Fruit fly (Drosophila melanogaster) whole organism, embryonic: ENCODE measurements around the gene mts.

ENCODE experiments used
- Abd-B ChIP-seq: fragments of 200-800 bp; sonication (Bioruptor generic); optimal IDR thresholded peaks from 2 replicates; lab custom pipeline; 2018; ENCODE audit warnings: missing biosample characterization, mild to moderate bottlenecking, missing genetic modification characterization, moderate library complexity
- Asciz ChIP-seq: fragments of 200-800 bp; sonication (Bioruptor generic); optimal IDR thresholded peaks from 2 replicates; lab custom pipeline; 2017; ENCODE audit warnings: missing biosample characterization, mild to moderate bottlenecking, missing genetic modification characterization, missing genetic modification reagents
- Atf6 ChIP-seq: fragments of 200-800 bp; sonication (Bioruptor generic); IDR thresholded peaks from 2 replicates; pipeline ENCODE4 v1.3.6; 2022; ENCODE audit warnings: missing biosample characterization, missing genetic modification characterization
- B-H1 ChIP-seq: fragments of 200-800 bp; sonication (Bioruptor generic); IDR thresholded peaks from 3 replicates; pipeline ENCODE4 v1.3.6; 2022; ENCODE audit warnings: missing biosample characterization, missing genetic modification characterization
- B-H2 ChIP-seq: fragments of 200-800 bp; sonication (Bioruptor generic); optimal IDR thresholded peaks from 2 replicates; lab custom pipeline; 2018; ENCODE audit warnings: missing biosample characterization, mild to moderate bottlenecking, missing genetic modification characterization
- CG10267 ChIP-seq: fragments of 200-800 bp; sonication (Bioruptor generic); optimal IDR thresholded peaks from 2 replicates; lab custom pipeline; 2018; ENCODE audit warnings: missing biosample characterization, mild to moderate bottlenecking, missing genetic modification characterization, moderate library complexity
- CG11695 ChIP-seq: fragments of 200-800 bp; sonication (Bioruptor generic); IDR thresholded peaks from 3 replicates; pipeline ENCODE4 v1.3.6; 2022; ENCODE audit warnings: missing biosample characterization, missing genetic modification characterization
- CG12236 ChIP-seq: fragments of 200-800 bp; sonication (Bioruptor generic); optimal IDR thresholded peaks from 2 replicates; lab custom pipeline; 2016; ENCODE audit warnings: missing biosample characterization, missing genetic modification characterization
- CG12299 ChIP-seq: fragments of 200-800 bp; sonication (Bioruptor generic); optimal IDR thresholded peaks from 2 replicates; lab custom pipeline; 2018; ENCODE audit warnings: missing biosample characterization, mild to moderate bottlenecking, missing genetic modification characterization
- CG12769 ChIP-seq: fragments of 200-800 bp; sonication (Bioruptor generic); optimal IDR thresholded peaks from 2 replicates; lab custom pipeline; 2019; ENCODE audit warnings: missing biosample characterization, mild to moderate bottlenecking, missing genetic modification characterization, moderate library complexity
- CG13287 ChIP-seq: fragments of 200-800 bp; sonication (Bioruptor generic); IDR thresholded peaks from 2 replicates; pipeline ENCODE4 v1.3.6; 2022; ENCODE audit warnings: missing biosample characterization, missing genetic modification characterization; ENCODE audit not compliant: partially characterized antibody
- CG15011 ChIP-seq: fragments of 200-800 bp; sonication (Bioruptor generic); optimal IDR thresholded peaks from 3 replicates; lab custom pipeline; 2018; ENCODE audit warnings: missing biosample characterization, mild to moderate bottlenecking, missing genetic modification characterization
- CG15479 ChIP-seq: fragments of 200-800 bp; sonication (Bioruptor generic); optimal IDR thresholded peaks from 3 replicates; lab custom pipeline; 2019; ENCODE audit warnings: missing biosample characterization, mild to moderate bottlenecking, missing genetic modification characterization, moderate library complexity
- CG17186 ChIP-seq: fragments of 200-800 bp; sonication (Bioruptor generic); optimal IDR thresholded peaks from 3 replicates; lab custom pipeline; 2017; ENCODE audit warnings: missing biosample characterization, missing genetic modification reagents, missing genetic modification characterization
- CG17359 ChIP-seq: fragments of 200-800 bp; sonication (Bioruptor generic); optimal IDR thresholded peaks from 3 replicates; lab custom pipeline; 2018; ENCODE audit warnings: missing biosample characterization, mild to moderate bottlenecking, missing genetic modification characterization, moderate library complexity
- CG17912 ChIP-seq: fragments of 200-800 bp; sonication (Bioruptor generic); optimal IDR thresholded peaks from 2 replicates; lab custom pipeline; 2018; ENCODE audit warnings: missing biosample characterization, mild to moderate bottlenecking, missing genetic modification characterization
- CG2678 ChIP-seq: fragments of 200-800 bp; sonication (Bioruptor generic); optimal IDR thresholded peaks from 3 replicates; lab custom pipeline; 2019; ENCODE audit warnings: missing biosample characterization, mild to moderate bottlenecking, missing genetic modification characterization, moderate library complexity
- CG34376 ChIP-seq: fragments of 200-800 bp; sonication (Bioruptor generic); optimal IDR thresholded peaks from 2 replicates; lab custom pipeline; 2018; ENCODE audit warnings: missing biosample characterization, mild to moderate bottlenecking, missing genetic modification characterization
- CG3838 ChIP-seq: fragments of 200-800 bp; sonication (Bioruptor generic); optimal IDR thresholded peaks from 3 replicates; lab custom pipeline; 2016; ENCODE audit warnings: missing biosample characterization, missing genetic modification characterization
- CG4360 ChIP-seq: fragments of 200-800 bp; sonication (Bioruptor generic); IDR thresholded peaks from 2 replicates; pipeline ENCODE4 v1.3.6; 2022; ENCODE audit warnings: missing biosample characterization, missing genetic modification characterization
- CG9932 ChIP-seq: fragments of 200-800 bp; sonication (Bioruptor generic); IDR thresholded peaks from 2 replicates; pipeline ENCODE4 v1.3.6; 2022; ENCODE audit warnings: missing biosample characterization, missing genetic modification characterization
- D19B ChIP-seq: fragments of 200-800 bp; sonication (Bioruptor generic); optimal IDR thresholded peaks from 2 replicates; lab custom pipeline; 2017; ENCODE audit warnings: missing biosample characterization, mild to moderate bottlenecking, missing genetic modification characterization
- Drgx ChIP-seq: fragments of 200-800 bp; sonication (Bioruptor generic); IDR thresholded peaks from 2 replicates; pipeline ENCODE4 v1.3.6; 2022; ENCODE audit warnings: missing biosample characterization, missing genetic modification characterization
- Fer3 ChIP-seq: fragments of 200-800 bp; sonication (Bioruptor generic); optimal IDR thresholded peaks from 2 replicates; lab custom pipeline; 2018; ENCODE audit warnings: missing biosample characterization, mild to moderate bottlenecking, missing genetic modification characterization, moderate library complexity
- HLH3B ChIP-seq: fragments of 200-800 bp; sonication (Bioruptor generic); IDR thresholded peaks from 2 replicates; pipeline ENCODE4 v1.3.6; 2022; ENCODE audit warnings: missing biosample characterization, missing genetic modification characterization
- HLHmδ ChIP-seq: fragments of 200-800 bp; sonication (Bioruptor generic); optimal IDR thresholded peaks from 2 replicates; lab custom pipeline; 2018; ENCODE audit warnings: missing biosample characterization, mild to moderate bottlenecking, missing genetic modification characterization, moderate library complexity
- NK7.1 ChIP-seq: fragments of 200-800 bp; sonication (Bioruptor generic); optimal IDR thresholded peaks from 3 replicates; lab custom pipeline; 2016; ENCODE audit warnings: missing biosample characterization, missing genetic modification characterization
- PHDP ChIP-seq: fragments of 200-800 bp; sonication (Bioruptor generic); optimal IDR thresholded peaks from 3 replicates; lab custom pipeline; 2018; ENCODE audit warnings: missing biosample characterization, mild to moderate bottlenecking, missing genetic modification characterization, moderate library complexity
- Sox100B ChIP-seq: fragments of 200-800 bp; sonication (Bioruptor generic); optimal IDR thresholded peaks from 3 replicates; lab custom pipeline; 2018; ENCODE audit warnings: missing biosample characterization, mild to moderate bottlenecking, missing genetic modification characterization
- ab ChIP-seq: fragments of 200-800 bp; sonication (Bioruptor generic); optimal IDR thresholded peaks from 2 replicates; lab custom pipeline; 2016; ENCODE audit warnings: missing biosample characterization, missing genetic modification characterization
- br ChIP-seq: fragments of >200 bp; optimal IDR thresholded peaks from 2 replicates; lab custom pipeline; 2017
- btn ChIP-seq: fragments of 200-800 bp; sonication (Bioruptor generic); optimal IDR thresholded peaks from 2 replicates; lab custom pipeline; 2016; ENCODE audit warnings: missing biosample characterization, missing genetic modification characterization
- cad ChIP-seq: fragments of >200 bp; optimal IDR thresholded peaks from 2 replicates; lab custom pipeline; 2017; ENCODE audit warnings: missing biosample characterization, missing genetic modification characterization
- crp ChIP-seq, 2 experiments: fragments of 200-800 bp; sonication (Bioruptor generic); optimal IDR thresholded peaks; 2 replicates in 1 of 2; 3 replicates in 1 of 2; lab custom pipeline; 2017; ENCODE audit warnings: missing biosample characterization in 2 of 2, missing genetic modification characterization in 2 of 2, mild to moderate bottlenecking in 1 of 2, moderate library complexity in 1 of 2
- dmrt99B ChIP-seq: fragments of 200-800 bp; sonication (Bioruptor generic); optimal IDR thresholded peaks from 2 replicates; lab custom pipeline; 2018; ENCODE audit warnings: missing biosample characterization, mild to moderate bottlenecking, missing genetic modification characterization, moderate library complexity
- dpn ChIP-seq, 2 experiments: fragments of 200-800 bp; sonication (Bioruptor generic); optimal IDR thresholded peaks; 3 replicates each; lab custom pipeline; 2016; ENCODE audit warnings: missing biosample characterization in 2 of 2, missing genetic modification characterization in 2 of 2
- emc ChIP-seq: fragments of 200-800 bp; sonication (Bioruptor generic); optimal IDR thresholded peaks from 2 replicates; lab custom pipeline; 2016; ENCODE audit warnings: missing biosample characterization, missing genetic modification characterization
- gt ChIP-seq: fragments of 200-800 bp; sonication (Bioruptor generic); IDR thresholded peaks from 2 replicates; pipeline ENCODE4 v1.3.6; 2022; ENCODE audit warnings: missing biosample characterization, missing genetic modification characterization
- ind ChIP-seq: fragments of 200-800 bp; sonication (Bioruptor generic); optimal IDR thresholded peaks from 3 replicates; lab custom pipeline; 2016; ENCODE audit warnings: missing biosample characterization, missing genetic modification characterization
- kah ChIP-seq: fragments of 200-800 bp; sonication (Bioruptor generic); optimal IDR thresholded peaks from 2 replicates; lab custom pipeline; 2018; ENCODE audit warnings: missing biosample characterization, mild to moderate bottlenecking, missing genetic modification characterization
- mam ChIP-seq: fragments of 200-800 bp; sonication (Bioruptor generic); optimal IDR thresholded peaks from 3 replicates; lab custom pipeline; 2016; ENCODE audit warnings: missing biosample characterization, missing genetic modification characterization
- oc ChIP-seq: fragments of 200-800 bp; sonication (Bioruptor generic); optimal IDR thresholded peaks from 2 replicates; lab custom pipeline; 2018; ENCODE audit warnings: missing biosample characterization, mild to moderate bottlenecking, missing genetic modification characterization, moderate library complexity
- pnt ChIP-seq: fragments of 200-800 bp; sonication (Bioruptor generic); optimal IDR thresholded peaks from 3 replicates; lab custom pipeline; 2016; ENCODE audit warnings: missing biosample characterization, missing genetic modification characterization
- row ChIP-seq: fragments of 200-800 bp; sonication (Bioruptor generic); IDR thresholded peaks from 3 replicates; pipeline ENCODE4 v1.3.6; 2022; ENCODE audit warnings: missing biosample characterization, missing genetic modification characterization
- sd ChIP-seq: fragments of 200-800 bp; sonication (Bioruptor generic); optimal IDR thresholded peaks from 3 replicates; lab custom pipeline; 2018; ENCODE audit warnings: missing biosample characterization, mild to moderate bottlenecking, missing genetic modification characterization, moderate library complexity
- seq ChIP-seq: fragments of 200-800 bp; sonication (Bioruptor generic); IDR thresholded peaks from 2 replicates; pipeline ENCODE4 v1.3.6; 2022; ENCODE audit warnings: missing biosample characterization, missing genetic modification characterization
- shn ChIP-seq: fragments of 200-800 bp; sonication (Bioruptor generic); optimal IDR thresholded peaks from 3 replicates; lab custom pipeline; 2016; ENCODE audit warnings: missing biosample characterization, missing genetic modification characterization
- trem ChIP-seq: fragments of 200-800 bp; optimal IDR thresholded peaks from 3 replicates; lab custom pipeline; 2019; ENCODE audit warnings: missing biosample characterization, mild to moderate bottlenecking, missing genetic modification characterization, moderate library complexity

The mts gene

DNA sequence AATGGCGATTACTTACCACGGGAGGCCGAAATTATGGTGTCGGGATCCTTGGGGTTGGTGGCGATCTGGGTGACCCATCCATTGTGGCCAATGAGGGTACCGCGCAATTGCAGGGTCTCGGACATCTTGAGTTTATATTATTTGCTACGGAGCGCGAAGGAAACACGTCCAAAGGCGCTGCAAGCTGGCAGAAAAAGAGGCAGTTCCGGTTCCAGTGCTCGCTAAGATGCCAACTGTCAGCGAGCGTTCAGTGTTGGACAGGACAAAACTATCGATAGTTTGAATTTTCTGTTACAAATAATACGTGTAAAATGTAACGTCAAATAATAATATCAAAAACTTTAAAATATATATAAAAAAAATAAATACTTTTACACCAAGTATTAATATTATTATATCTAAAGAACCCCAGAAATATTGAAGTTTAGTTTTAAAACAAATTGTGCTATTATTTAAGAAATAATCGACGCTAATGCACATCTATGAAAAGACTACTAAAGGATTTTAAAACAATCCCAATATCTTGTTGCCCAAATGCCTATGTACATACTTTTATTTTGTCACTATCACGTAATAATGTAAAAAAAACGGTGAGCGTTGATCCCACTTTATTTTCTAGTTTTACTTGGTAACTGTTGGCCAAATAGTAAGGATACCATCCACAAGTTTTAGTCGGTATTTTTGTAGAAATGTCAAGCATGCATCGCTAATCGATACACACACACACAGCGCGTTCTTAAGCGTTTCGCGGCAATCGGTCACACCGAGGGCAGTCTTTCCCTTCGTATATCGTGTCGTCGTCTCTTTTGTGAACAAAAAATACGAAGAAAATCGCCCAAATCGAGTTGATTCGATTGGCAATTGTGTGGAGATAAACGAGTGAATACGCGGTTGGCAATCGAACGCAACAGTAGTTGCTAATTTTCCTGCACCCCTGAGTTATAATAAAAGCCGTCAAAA is at the start of gene mts, which contains the start of gene Rack1 (continued):
- TF ChIP-seq HLHmδ (GFP tag; lab: Kevin White, UChicago), result peak; percentile 98
- peak; percentile 47 for TF ChIP-seq CG13287 (GFP tag; lab: Robert Waterston, UW)
- peak; percentile 84 for TF ChIP-seq HLH3B (GFP tag; lab: Robert Waterston, UW)
- peak; percentile 50; the same call in 1 of the 2 replicates for TF ChIP-seq Drgx (GFP tag; lab: Robert Waterston, UW)
- TF ChIP-seq br (lab: Kevin White, UChicago), result no peak
- TF ChIP-seq sd (tag; lab: Kevin White, UChicago), result no peak
- TF ChIP-seq CG4360 (GFP tag; lab: Robert Waterston, UW), result peak; percentile 56
- TF ChIP-seq CG12299 (tag; lab: Kevin White, UChicago), result peak; percentile 68
- peak; percentile 74 for TF ChIP-seq CG2678 (tag; lab: Kevin White, UChicago)
- peak; percentile 51; the same call in 2 of the 3 replicates for TF ChIP-seq row (GFP tag; lab: Robert Waterston, UW)
- peak in 1 of 2 experiments; percentile 54 for TF ChIP-seq crp (GFP tag; optimal IDR thresholded peaks at IDR 0.05; lab: Kevin White, UChicago)
- peak; percentile 74 for TF ChIP-seq Atf6
- TF ChIP-seq CG15479 (GFP tag; lab: Kevin White, UChicago), result no peak
- peak; percentile 54; the same call in 2 of the 3 replicates for TF ChIP-seq B-H1
- peak; percentile 64 for TF ChIP-seq emc (GFP tag; lab: Kevin White, UChicago)
- TF ChIP-seq PHDP (tag; lab: Kevin White, UChicago), result peak; percentile 86
- TF ChIP-seq CG17186 (GFP tag; lab: Kevin White, UChicago), result peak; percentile 57
- TF ChIP-seq shn (GFP tag; lab: Kevin White, UChicago), result peak; percentile 72
- peak; percentile 96 for TF ChIP-seq CG34376 (GFP tag; lab: Kevin White, UChicago)
- TF ChIP-seq pnt (GFP tag; lab: Kevin White, UChicago), result no peak
- peak; percentile 89 for TF ChIP-seq Fer3 (tag; lab: Kevin White, UChicago)
- peak; percentile 87 for TF ChIP-seq Asciz (GFP tag; lab: Kevin White, UChicago)
- peak; percentile 48 for TF ChIP-seq CG3838 (GFP tag; lab: Kevin White, UChicago)
- peak; percentile 66 to 80 for TF ChIP-seq dpn (GFP tag; optimal IDR thresholded peaks at IDR 0.05; lab: Kevin White, UChicago)
- peak; percentile 66 for TF ChIP-seq ind (GFP tag; lab: Kevin White, UChicago)
- peak; percentile 48 for TF ChIP-seq trem
- peak; percentile 84 for TF ChIP-seq CG17359 (tag; lab: Kevin White, UChicago)
- TF ChIP-seq CG10267 (tag; lab: Kevin White, UChicago), result peak; percentile 93
- peak; percentile 60 for TF ChIP-seq mam (GFP tag; lab: Kevin White, UChicago)
- peak; percentile 77 for TF ChIP-seq CG12769
- peak; percentile 72 for TF ChIP-seq seq (GFP tag; lab: Robert Waterston, UW)
- no peak for TF ChIP-seq oc (tag; lab: Kevin White, UChicago)
- peak; percentile 60 for TF ChIP-seq CG12236 (GFP tag; lab: Kevin White, UChicago)
- TF ChIP-seq B-H2 (GFP tag; lab: Kevin White, UChicago), result peak; percentile 96
- peak; percentile 36 for TF ChIP-seq Abd-B (GFP tag; lab: Kevin White, UChicago)
- peak; percentile 58; the same call in 2 of the 3 replicates for TF ChIP-seq CG11695
- peak; percentile 80 for TF ChIP-seq CG15011 (GFP tag; lab: Kevin White, UChicago)
- peak; percentile 87 for TF ChIP-seq CG17912
- peak; percentile 83 for TF ChIP-seq kah (GFP tag; lab: Kevin White, UChicago)
- no peak for TF ChIP-seq cad (GFP tag; lab: Kevin White, UChicago)
- TF ChIP-seq btn, result peak; percentile 64
- no peak; the same call in 1 of the 2 replicates for TF ChIP-seq gt (GFP tag; lab: Robert Waterston, UW)
- TF ChIP-seq dmrt99B (tag; lab: Kevin White, UChicago), result no peak
- peak; percentile 86 for TF ChIP-seq CG9932 (GFP tag; lab: Robert Waterston, UW)
- peak; percentile 69 for TF ChIP-seq NK7.1 (GFP tag; lab: Kevin White, UChicago)
- peak; percentile 46 for TF ChIP-seq ab (GFP tag; lab: Kevin White, UChicago)
- peak; percentile 83 for TF ChIP-seq Sox100B (GFP tag; lab: Kevin White, UChicago)
- TF ChIP-seq D19B (GFP tag; lab: Kevin White, UChicago), result peak; percentile 66
